Worm (Caenorhabditis elegans) whole organism, L3 larva: ENCODE measurements around the gene lelo-4.

Source experiments
- R02D3.7 ChIP-seq: fragments of 150-350 bp; optimal IDR thresholded peaks from 2 replicates; lab custom pipeline; 2014; ENCODE audit warnings: missing biosample characterization, missing genetic modification characterization
- ZK546.5 ChIP-seq: sonication (generic microtip); optimal IDR thresholded peaks from 2 replicates; lab custom pipeline; 2017; ENCODE audit warnings: missing biosample characterization, missing genetic modification characterization
- aly-2 ChIP-seq: fragments of 150-350 bp; optimal IDR thresholded peaks from 2 replicates; lab custom pipeline; 2014; ENCODE audit warnings: missing biosample characterization, missing genetic modification characterization
- ama-1 ChIP-seq: fragments of 150-350 bp; optimal IDR thresholded peaks from 2 replicates; lab custom pipeline; 2018
- ceh-16 ChIP-seq: sonication (generic microtip); optimal IDR thresholded peaks from 2 replicates; lab custom pipeline; 2017; ENCODE audit warnings: missing biosample characterization, missing genetic modification characterization
- ceh-28 ChIP-seq: fragments of 150-350 bp; optimal IDR thresholded peaks from 2 replicates; lab custom pipeline; 2014; ENCODE audit warnings: missing biosample characterization, missing genetic modification reagents, missing genetic modification characterization
- ceh-82 ChIP-seq: fragments of 150-350 bp; optimal IDR thresholded peaks from 2 replicates; lab custom pipeline; 2014; ENCODE audit warnings: missing biosample characterization, missing genetic modification characterization
- ceh-9 ChIP-seq: sonication (generic microtip); optimal IDR thresholded peaks from 2 replicates; lab custom pipeline; 2018; ENCODE audit warnings: missing biosample characterization, missing genetic modification characterization
- daf-12 ChIP-seq: fragments of 150-350 bp; optimal IDR thresholded peaks from 2 replicates; lab custom pipeline; 2014; ENCODE audit warnings: missing biosample characterization, missing genetic modification reagents, missing genetic modification characterization
- egl-27 ChIP-seq: sonication (generic microtip); optimal IDR thresholded peaks from 4 replicates; lab custom pipeline; 2017; ENCODE audit warnings: missing biosample characterization, missing genetic modification reagents, missing genetic modification characterization
- egl-5 ChIP-seq: fragments of 150-350 bp; optimal IDR thresholded peaks from 2 replicates; lab custom pipeline; 2017; ENCODE audit warnings: missing biosample characterization, missing genetic modification reagents, missing genetic modification characterization, inconsistent platforms
- elt-1 ChIP-seq: fragments of 150-350 bp; optimal IDR thresholded peaks from 2 replicates; lab custom pipeline; 2014; ENCODE audit warnings: missing biosample characterization, missing genetic modification characterization
- elt-2 ChIP-seq: sonication (generic microtip); optimal IDR thresholded peaks from 2 replicates; lab custom pipeline; 2016; ENCODE audit warnings: missing genetic modification reagents, mild to moderate bottlenecking, missing genetic modification characterization, missing compliant biosample characterization
- elt-3 ChIP-seq, 3 experiments: fragments of 150-350 bp in 1 of 3; sonication (generic microtip) in 2 of 3; optimal IDR thresholded peaks; 2 replicates in 2 of 3; 4 replicates in 1 of 3; lab custom pipeline; 2014 to 2017; ENCODE audit warnings: missing biosample characterization in 3 of 3, missing genetic modification characterization in 3 of 3
- eor-1 ChIP-seq, 2 experiments: fragments of 150-350 bp; optimal IDR thresholded peaks; 2 replicates each; lab custom pipeline; 2014 to 2018; ENCODE audit warnings: missing biosample characterization in 2 of 2, missing genetic modification characterization in 2 of 2
- fkh-10 ChIP-seq: sonication (generic microtip); optimal IDR thresholded peaks from 2 replicates; lab custom pipeline; 2017; ENCODE audit warnings: missing biosample characterization, missing genetic modification reagents, missing genetic modification characterization
- fkh-2 ChIP-seq: fragments of 150-350 bp; optimal IDR thresholded peaks from 2 replicates; lab custom pipeline; 2014; ENCODE audit warnings: missing biosample characterization, missing genetic modification reagents, missing genetic modification characterization
- fos-1 ChIP-seq: fragments of 150-350 bp; optimal IDR thresholded peaks from 2 replicates; lab custom pipeline; 2014; ENCODE audit warnings: missing biosample characterization, missing genetic modification characterization
- hmg-11 ChIP-seq: sonication (generic microtip); optimal IDR thresholded peaks from 2 replicates; lab custom pipeline; 2016; ENCODE audit warnings: missing genetic modification characterization, missing compliant biosample characterization
- jun-1 ChIP-seq: fragments of 150-350 bp; optimal IDR thresholded peaks from 2 replicates; lab custom pipeline; 2014; ENCODE audit warnings: missing biosample characterization, missing genetic modification reagents, missing genetic modification characterization
- lin-15B ChIP-seq: fragments of 150-350 bp; optimal IDR thresholded peaks from 2 replicates; lab custom pipeline; 2014; ENCODE audit warnings: missing biosample characterization, missing genetic modification characterization
- lin-39 ChIP-seq: fragments of 150-350 bp; optimal IDR thresholded peaks from 2 replicates; lab custom pipeline; 2018; ENCODE audit warnings: missing biosample characterization, missing genetic modification reagents, missing genetic modification characterization
- lsy-12 ChIP-seq: sonication (generic microtip); optimal IDR thresholded peaks from 2 replicates; lab custom pipeline; 2016; ENCODE audit warnings: mild to moderate bottlenecking, missing genetic modification characterization, missing compliant biosample characterization
- mdl-1 ChIP-seq: fragments of 150-350 bp; optimal IDR thresholded peaks from 2 replicates; lab custom pipeline; 2014; ENCODE audit warnings: missing biosample characterization, missing genetic modification characterization
- mml-1 ChIP-seq: fragments of 150-350 bp; sonication (generic microtip); optimal IDR thresholded peaks from 3 replicates; lab custom pipeline; 2014; ENCODE audit warnings: missing biosample characterization, missing genetic modification characterization
- nfya-1 ChIP-seq: sonication (generic microtip); optimal IDR thresholded peaks from 2 replicates; lab custom pipeline; 2017; ENCODE audit warnings: missing genetic modification characterization, mild to moderate bottlenecking, missing compliant biosample characterization, antibody characterized with exemption, moderate library complexity; ENCODE audit not compliant: insufficient read depth
- nhr-11 ChIP-seq: fragments of 150-350 bp; optimal IDR thresholded peaks from 2 replicates; lab custom pipeline; 2014; ENCODE audit warnings: missing biosample characterization, missing genetic modification characterization
- nhr-12 ChIP-seq: fragments of 150-350 bp; optimal IDR thresholded peaks from 2 replicates; lab custom pipeline; 2014; ENCODE audit warnings: missing biosample characterization, missing genetic modification characterization
- nhr-23 ChIP-seq: fragments of 150-350 bp; optimal IDR thresholded peaks from 2 replicates; lab custom pipeline; 2014; ENCODE audit warnings: missing biosample characterization, missing genetic modification reagents, missing genetic modification characterization
- nhr-237 ChIP-seq: fragments of 150-350 bp; optimal IDR thresholded peaks from 2 replicates; lab custom pipeline; 2014; ENCODE audit warnings: missing biosample characterization, missing genetic modification characterization
- nhr-25 ChIP-seq: sonication (generic microtip); optimal IDR thresholded peaks from 2 replicates; lab custom pipeline; 2017; ENCODE audit warnings: missing biosample characterization, missing genetic modification characterization
- nhr-28 ChIP-seq: fragments of 150-350 bp; optimal IDR thresholded peaks from 2 replicates; lab custom pipeline; 2014; ENCODE audit warnings: missing biosample characterization, missing genetic modification characterization
- nhr-43 ChIP-seq: sonication (generic microtip); optimal IDR thresholded peaks from 2 replicates; lab custom pipeline; 2016; ENCODE audit warnings: mild to moderate bottlenecking, missing genetic modification characterization, missing compliant biosample characterization; ENCODE audit not compliant: poor library complexity, severe bottlenecking
- nhr-67 ChIP-seq: fragments of 150-350 bp; optimal IDR thresholded peaks from 2 replicates; lab custom pipeline; 2014; ENCODE audit warnings: missing biosample characterization, missing genetic modification characterization
- nhr-76 ChIP-seq: fragments of 150-350 bp; sonication (generic microtip); optimal IDR thresholded peaks from 5 replicates; lab custom pipeline; 2014; ENCODE audit warnings: missing biosample characterization, missing genetic modification characterization
- nhr-77 ChIP-seq: fragments of 150-350 bp; optimal IDR thresholded peaks from 2 replicates; lab custom pipeline; 2014; ENCODE audit warnings: missing biosample characterization, missing genetic modification characterization
- pha-4 ChIP-seq: fragments of 150-350 bp; optimal IDR thresholded peaks from 2 replicates; lab custom pipeline; 2014; ENCODE audit warnings: missing biosample characterization, missing genetic modification reagents, missing genetic modification characterization
- pqm-1 ChIP-seq: fragments of 150-350 bp; optimal IDR thresholded peaks from 2 replicates; lab custom pipeline; 2017; ENCODE audit warnings: missing biosample characterization, missing genetic modification characterization, inconsistent platforms
- sea-2 ChIP-seq: fragments of 150-350 bp; sonication (generic microtip); optimal IDR thresholded peaks from 4 replicates; lab custom pipeline; 2014; ENCODE audit warnings: missing biosample characterization, missing genetic modification reagents, missing genetic modification characterization
- skn-1 ChIP-seq: fragments of 150-350 bp; optimal IDR thresholded peaks from 2 replicates; lab custom pipeline; 2014; ENCODE audit warnings: missing biosample characterization, missing genetic modification characterization
- snpc-4 ChIP-seq: fragments of 150-350 bp; optimal IDR thresholded peaks from 2 replicates; lab custom pipeline; 2014; ENCODE audit warnings: missing biosample characterization, missing genetic modification characterization
- tbx-2 ChIP-seq: sonication (generic microtip); optimal IDR thresholded peaks from 2 replicates; lab custom pipeline; 2016; ENCODE audit warnings: mild to moderate bottlenecking, missing genetic modification characterization, missing compliant biosample characterization
- unc-39 ChIP-seq: sonication (generic microtip); optimal IDR thresholded peaks from 4 replicates; lab custom pipeline; 2017; ENCODE audit warnings: missing biosample characterization, missing genetic modification characterization
- unc-62 ChIP-seq: fragments of 150-350 bp; sonication (generic microtip); optimal IDR thresholded peaks from 4 replicates; lab custom pipeline; 2014; ENCODE audit warnings: missing biosample characterization, missing genetic modification reagents, missing genetic modification characterization
- zag-1 ChIP-seq: fragments of 150-350 bp; optimal IDR thresholded peaks from 2 replicates; lab custom pipeline; 2014; ENCODE audit warnings: missing biosample characterization, missing genetic modification characterization
- ztf-11 ChIP-seq: fragments of 150-350 bp; optimal IDR thresholded peaks from 2 replicates; lab custom pipeline; 2014; ENCODE audit warnings: missing biosample characterization, missing genetic modification characterization
- ztf-4 ChIP-seq: fragments of 150-350 bp; optimal IDR thresholded peaks from 2 replicates; lab custom pipeline; 2014; ENCODE audit warnings: missing biosample characterization, missing genetic modification characterization

Gene lelo-4

DNA sequence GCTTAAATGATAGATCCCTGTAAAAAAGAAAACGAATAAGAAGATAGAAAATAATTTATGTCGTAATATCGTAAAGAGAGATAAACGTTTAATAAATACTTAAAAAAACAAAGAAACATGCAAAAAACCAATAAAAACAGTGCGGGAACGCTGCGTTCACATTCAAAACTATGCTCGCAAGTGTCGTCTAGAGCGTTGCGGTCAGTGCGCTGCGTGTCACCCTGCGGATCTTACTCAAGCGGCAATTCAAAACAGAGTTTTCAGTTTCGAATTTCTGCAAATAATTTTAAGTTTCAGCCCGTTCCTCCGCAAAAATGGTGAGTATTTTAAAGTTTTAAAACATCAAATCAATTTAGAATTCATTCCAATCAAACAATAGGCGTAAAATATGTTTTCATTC is at the start of gene lelo-4, which contains the start of gene tiar-1:
Gene lelo-4, plus strand, starts transcription at position 118 of the 400 bp plus-strand sequence.
Gene tiar-1, minus strand, starts transcription at position 17 of the 400 bp plus-strand sequence.
- TF ChIP-seq daf-12 (tag; lab: Kevin White, UChicago) (no peak), unc-39 (tag; lab: Kevin White, UChicago) (no peak), elt-2 (tag; lab: Kevin White, UChicago) (peak; percentile 76), skn-1 (tag; lab: Kevin White, UChicago) (peak; percentile 12), nhr-25 (peak; percentile 76), mdl-1 (tag; lab: Kevin White, UChicago) (no peak), nfya-1 (tag; lab: Kevin White, UChicago) (peak; percentile 78), nhr-28 (tag; lab: Kevin White, UChicago) (no peak), nhr-23 (peak; percentile 66), lin-15B (tag; lab: Kevin White, UChicago) (peak; percentile 86), nhr-67 (tag; lab: Kevin White, UChicago) (no peak), fkh-10 (no peak), egl-27 (tag; lab: Kevin White, UChicago) (no peak), ceh-9 (tag; lab: Kevin White, UChicago) (no peak), jun-1 (tag; lab: Kevin White, UChicago) (no peak), unc-62 (GFP tag; lab: Kevin White, UChicago) (no peak), ceh-16 (tag; lab: Kevin White, UChicago) (no peak), sea-2 (GFP tag; lab: Kevin White, UChicago) (no peak), R02D3.7 (tag; lab: Kevin White, UChicago) (no peak), hmg-11 (tag; lab: Kevin White, UChicago) (peak; percentile 47), pqm-1 (tag; lab: Kevin White, UChicago) (no peak), fkh-2 (no peak), elt-1 (tag; lab: Kevin White, UChicago) (no peak), lin-39 (tag; lab: Kevin White, UChicago) (peak; percentile 48), tbx-2 (tag; lab: Kevin White, UChicago) (no peak), ZK546.5 (peak; percentile 61), mml-1 (tag; lab: Kevin White, UChicago) (no peak), ama-1 (peak; percentile 61), nhr-237 (tag; lab: Kevin White, UChicago) (no peak), fos-1 (tag; lab: Kevin White, UChicago) (no peak), lsy-12 (tag; lab: Kevin White, UChicago) (no peak), nhr-76 (tag; lab: Kevin White, UChicago) (no peak), ztf-11 (tag; lab: Kevin White, UChicago) (no peak), ceh-28 (tag; lab: Kevin White, UChicago) (no peak), egl-5 (no peak), aly-2 (tag; lab: Kevin White, UChicago) (no peak), pha-4 (tag; lab: Kevin White, UChicago) (peak; percentile 78), zag-1 (tag; lab: Kevin White, UChicago) (no peak), nhr-77 (no peak), ztf-4 (tag; lab: Kevin White, UChicago) (no peak), ceh-82 (tag; lab: Kevin White, UChicago) (no peak), nhr-43 (tag; lab: Kevin White, UChicago) (peak; percentile 26), eor-1 (tag; optimal IDR thresholded peaks at IDR 0.05; lab: Kevin White, UChicago) (no peak), nhr-11 (no peak), nhr-12 (tag; lab: Kevin White, UChicago) (no peak), elt-3 (tag; optimal IDR thresholded peaks at IDR 0.05; lab: Kevin White, UChicago) (no peak), snpc-4 (tag; lab: Kevin White, UChicago) (peak; percentile 84)
